Fruit fly (Drosophila melanogaster) whole organism: ENCODE data around the gene Hgsnat.

Experiments used
- CG8478 ChIP-seq: fragments of >200 bp; optimal IDR thresholded peaks from 2 replicates; lab custom pipeline; 2018; ENCODE audit warnings: inconsistent platforms
- Dll ChIP-seq: fragments of >200 bp; optimal IDR thresholded peaks from 2 replicates; lab custom pipeline; 2017
- EcR ChIP-seq, 2 experiments: fragments of >200 bp; optimal IDR thresholded peaks; 2 replicates each; lab custom pipeline; 2017; ENCODE audit warnings: missing biosample characterization in 2 of 2, missing genetic modification characterization in 2 of 2, missing genetic modification reagents in 2 of 2
- pan ChIP-seq: fragments of >200 bp; optimal IDR thresholded peaks from 2 replicates; lab custom pipeline; 2017
- psq ChIP-seq: fragments of >200 bp; optimal IDR thresholded peaks from 2 replicates; lab custom pipeline; 2017
- usp ChIP-seq: fragments of >200 bp; optimal IDR thresholded peaks from 2 replicates; lab custom pipeline; 2017; ENCODE audit warnings: missing biosample characterization, missing genetic modification characterization, mixed read lengths

Gene Hgsnat

dm6 chrX:4918228-4919022, at the start of gene Hgsnat, which contains the start of gene CG4041:
Gene Hgsnat (plus strand): TSS chrX:4918730.
Gene CG4041 (minus strand): TSS chrX:4918447.
- TF ChIP-seq usp (no peak), pan (lab: Kevin White, UChicago) (no peak), EcR (GFP tag; optimal IDR thresholded peaks at IDR 0.05; lab: Kevin White, UChicago) (no peak), Dll (lab: Kevin White, UChicago) (no peak), CG8478 (lab: Kevin White, UChicago) (no peak), psq (lab: Kevin White, UChicago) (no peak)

- TF ChIP-seq EcR (GFP tag; optimal IDR thresholded peaks at IDR 0.05; lab: Kevin White, UChicago) (no peak), psq (lab: Kevin White, UChicago) (no peak), Dll (lab: Kevin White, UChicago) (no peak), usp (no peak), CG8478 (lab: Kevin White, UChicago) (no peak), pan (lab: Kevin White, UChicago) (no peak)
Observed at dm6 chrX:4875370-4875769, 43.2 kb upstream of the Hgsnat start, which contains the start of gene boil. Gene boil (plus strand): TSS chrX:4875670.

dm6 chrX:4885875-4886274, 32.7 kb upstream of the Hgsnat start:
- TF ChIP-seq pan (lab: Kevin White, UChicago) (no peak), CG8478 (lab: Kevin White, UChicago) (no peak), psq (lab: Kevin White, UChicago) (no peak), EcR (GFP tag; optimal IDR thresholded peaks at IDR 0.05; lab: Kevin White, UChicago) (no peak), Dll (lab: Kevin White, UChicago) (no peak), usp (no peak)

dm6 chrX:4894596-4894995, 23.9 kb upstream of the Hgsnat start:
- TF ChIP-seq Dll (lab: Kevin White, UChicago) (no peak), CG8478 (lab: Kevin White, UChicago) (no peak), usp (no peak), EcR (GFP tag; optimal IDR thresholded peaks at IDR 0.05; lab: Kevin White, UChicago) (no peak), pan (lab: Kevin White, UChicago) (no peak), psq (lab: Kevin White, UChicago) (no peak)

- TF ChIP-seq pan (lab: Kevin White, UChicago) (no peak), EcR (GFP tag; optimal IDR thresholded peaks at IDR 0.05; lab: Kevin White, UChicago) (no peak)
Observed at dm6 chrX:4896892-4897291, 21.6 kb upstream of the Hgsnat start.

- no peak for TF ChIP-seq EcR (GFP tag; optimal IDR thresholded peaks at IDR 0.05; lab: Kevin White, UChicago)
- TF ChIP-seq CG8478 (lab: Kevin White, UChicago): no peak
- no peak for TF ChIP-seq Dll (lab: Kevin White, UChicago)
Observed at dm6 chrX:4906573-4906972, 12.0 kb upstream of the Hgsnat start, which contains the start of gene CG6927. Gene CG6927 (plus strand): TSS chrX:4906900.

dm6 chrX:4908926-4909432, 9.6 kb upstream of the Hgsnat start, which contains the start of gene CG32772:
Gene CG32772 (plus strand): TSS chrX:4909102.
- TF ChIP-seq CG8478 (lab: Kevin White, UChicago) (peak; percentile 58), pan (lab: Kevin White, UChicago) (no peak)

- TF ChIP-seq EcR (GFP tag; optimal IDR thresholded peaks at IDR 0.05; lab: Kevin White, UChicago) (no peak), pan (lab: Kevin White, UChicago) (no peak), CG8478 (lab: Kevin White, UChicago) (no peak), usp (no peak), psq (lab: Kevin White, UChicago) (no peak)
Observed at dm6 chrX:4909938-4910778, 8.4 kb upstream of the Hgsnat start.

dm6 chrX:4911060-4911459, 7.5 kb upstream of the Hgsnat start:
- TF ChIP-seq psq (lab: Kevin White, UChicago) (no peak), pan (lab: Kevin White, UChicago) (no peak)

dm6 chrX:4911765-4912245, 6.7 kb upstream of the Hgsnat start:
- TF ChIP-seq usp (no peak), CG8478 (lab: Kevin White, UChicago) (no peak), pan (lab: Kevin White, UChicago) (no peak), Dll (lab: Kevin White, UChicago) (no peak), psq (lab: Kevin White, UChicago) (no peak), EcR (GFP tag; optimal IDR thresholded peaks at IDR 0.05; lab: Kevin White, UChicago) (no peak)

- TF ChIP-seq pan (lab: Kevin White, UChicago) (no peak), Dll (lab: Kevin White, UChicago) (no peak), CG8478 (lab: Kevin White, UChicago) (no peak), usp (no peak), psq (lab: Kevin White, UChicago) (no peak), EcR (GFP tag; optimal IDR thresholded peaks at IDR 0.05; lab: Kevin White, UChicago) (no peak)
Observed at dm6 chrX:4912370-4912769, 6.2 kb upstream of the Hgsnat start.
